Worm (Caenorhabditis elegans): ENCODE results near the gene pph-4.2.

DNA sequence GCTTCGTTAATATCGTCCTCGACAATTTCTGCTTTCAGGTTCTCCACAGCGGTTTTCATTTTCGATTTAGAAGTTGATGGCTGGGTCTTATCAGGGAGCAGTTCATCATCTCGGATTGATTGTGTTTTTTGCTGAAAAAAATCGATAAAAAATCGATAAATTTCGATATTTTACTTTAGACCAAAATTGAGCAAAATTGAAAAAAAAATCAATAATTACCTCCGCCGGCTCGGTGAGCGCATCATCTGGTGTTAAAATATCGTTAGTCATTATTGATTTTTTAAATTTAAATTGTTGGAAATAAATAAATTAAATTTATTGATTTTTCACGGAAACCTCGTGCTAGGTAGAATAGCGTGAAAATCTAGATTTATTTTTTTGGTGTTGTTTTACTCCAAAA is 18.0 kb upstream of the pph-4.2 start, which contains the start of gene Y49E10.10:
- TF ChIP-seq nhr-48 (tag; optimal IDR thresholded peaks at IDR 0.05) (no peak), zip-2 (tag; optimal IDR thresholded peaks at IDR 0.05) (no peak), Y105C5A.15 (GFP tag; IDR thresholded peaks at IDR 0.05) (no peak), dve-1 (tag; optimal IDR thresholded peaks at IDR 0.05; ENCODE audit: insufficient read depth) (no peak), ztf-11 (tag; optimal IDR thresholded peaks at IDR 0.05) (no peak), zag-1 (tag; optimal IDR thresholded peaks at IDR 0.05) (no peak), unc-39 (tag; optimal IDR thresholded peaks at IDR 0.05) (no peak), ztf-7 (tag; optimal IDR thresholded peaks at IDR 0.05) (no peak), ceh-82 (tag; optimal IDR thresholded peaks at IDR 0.05) (no peak)

All from whole organism, L4 larva.